Fruit fly (Drosophila melanogaster) whole organism, prepupa: ENCODE data around the gene RpL10.

ENCODE experiments used
- Blimp-1 ChIP-seq: fragments of 200-800 bp; sonication (Bioruptor generic); optimal IDR thresholded peaks from 3 replicates; lab custom pipeline; 2017; ENCODE audit warnings: missing biosample characterization, missing genetic modification characterization, mild to moderate bottlenecking, moderate library complexity, missing genetic modification reagents
- CG32006 ChIP-seq: fragments of 200-800 bp; sonication (Bioruptor generic); optimal IDR thresholded peaks from 3 replicates; lab custom pipeline; 2017; ENCODE audit warnings: missing biosample characterization, mild to moderate bottlenecking, missing genetic modification characterization
- CG9139 ChIP-seq: fragments of 200-800 bp; sonication (Bioruptor generic); optimal IDR thresholded peaks from 3 replicates; lab custom pipeline; 2017; ENCODE audit warnings: missing biosample characterization, mild to moderate bottlenecking, missing genetic modification characterization
- Ets96B ChIP-seq: fragments of 200-800 bp; optimal IDR thresholded peaks from 2 replicates; lab custom pipeline; 2019; ENCODE audit warnings: missing biosample characterization, mild to moderate bottlenecking, missing genetic modification characterization, moderate library complexity
- Gug ChIP-seq: fragments of 200-800 bp; sonication (Bioruptor generic); IDR thresholded peaks from 2 replicates; pipeline ENCODE4 v1.3.6; 2022; ENCODE audit warnings: missing biosample characterization, missing genetic modification characterization
- Hr4 ChIP-seq: fragments of 200-800 bp; sonication (Bioruptor generic); optimal IDR thresholded peaks from 3 replicates; lab custom pipeline; 2016; ENCODE audit warnings: missing biosample characterization, missing genetic modification characterization
- salr ChIP-seq, 2 experiments: fragments of 200-800 bp; sonication (Bioruptor generic); optimal IDR thresholded peaks; 3 replicates each; lab custom pipeline; 2016 to 2018; ENCODE audit warnings: missing biosample characterization in 2 of 2, missing genetic modification characterization in 2 of 2, mild to moderate bottlenecking in 1 of 2

DNA sequence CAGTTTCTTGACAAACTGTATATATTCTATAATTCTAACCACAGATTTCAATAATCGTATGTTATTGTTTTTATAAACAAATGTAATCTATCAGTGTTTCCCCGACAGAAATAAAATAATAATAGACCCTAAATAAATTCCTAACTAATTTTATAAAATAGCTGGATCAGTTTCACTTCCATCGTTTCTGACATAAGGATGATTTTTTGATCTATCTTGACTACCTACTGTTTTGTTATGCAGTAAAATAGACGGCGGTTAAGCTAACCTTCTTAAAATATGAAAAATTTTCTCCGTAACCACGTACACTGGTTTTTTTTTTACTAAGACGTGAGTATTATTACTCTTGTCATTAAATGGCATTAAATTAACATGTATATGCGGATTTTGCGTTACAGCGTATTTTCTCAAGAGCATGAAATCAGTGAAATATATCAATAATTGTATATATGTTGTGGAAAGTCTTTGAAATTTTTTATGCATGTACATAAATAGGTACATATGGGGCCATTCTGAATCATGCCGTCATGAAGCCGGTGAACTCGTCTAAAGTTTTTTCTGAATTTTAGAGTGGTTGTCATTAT, 4.2 kb upstream of the RpL10 start:
- TF ChIP-seq CG32006 (no peak), Ets96B (tag; lab: Kevin White, UChicago) (no peak), Blimp-1 (GFP tag; lab: Kevin White, UChicago) (no peak), CG9139 (GFP tag; lab: Kevin White, UChicago) (no peak), Gug (GFP tag; lab: Robert Waterston, UW) (no peak), salr (GFP tag; optimal IDR thresholded peaks at IDR 0.05; lab: Kevin White, UChicago) (no peak), Hr4 (GFP tag; lab: Kevin White, UChicago) (no peak)
